Worm (Caenorhabditis elegans): ENCODE data around the gene dnj-18.

Gene dnj-18

DNA sequence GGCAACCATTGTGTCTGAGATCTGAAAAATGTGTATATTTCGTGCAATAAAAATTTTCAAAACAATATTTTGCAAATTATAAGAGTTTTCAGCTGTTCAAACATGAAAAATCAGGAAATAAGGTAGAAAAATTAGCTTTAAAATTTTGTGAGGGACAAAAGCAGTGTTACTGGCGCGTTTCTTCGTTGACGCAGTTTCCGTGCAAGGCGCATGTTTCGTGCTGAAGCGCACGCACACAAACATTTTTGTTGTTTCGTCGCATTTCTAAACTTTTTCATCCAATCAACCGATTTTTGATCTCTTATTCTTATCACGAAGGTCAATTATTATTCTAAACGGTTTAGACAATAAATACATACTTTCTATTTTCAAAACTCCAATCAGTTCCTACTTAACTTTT is 4.6 kb upstream of the dnj-18 start, which contains the start of gene nifk-1:
TSS of gene nifk-1 (minus strand) at position 27 of the 400 bp plus-strand sequence.
- TF ChIP-seq F22D6.2 (tag; optimal IDR thresholded peaks at IDR 0.05) (no peak), lsl-1 (GFP tag; optimal IDR thresholded peaks at IDR 0.05) (peak; percentile 66), nfyb-1 (GFP tag; IDR thresholded peaks at IDR 0.05) (peak; percentile 56; the same call in 1 of the 2 replicates), ZK185.1 (tag; optimal IDR thresholded peaks at IDR 0.05; ENCODE audit: poor library complexity, severe bottlenecking) (peak; percentile 7), pbrm-1 (GFP tag; IDR thresholded peaks at IDR 0.05) (0 out of 2 replicates have a peak, but pooled peaks have one; percentile 54), ceh-58 (GFP tag; IDR thresholded peaks at IDR 0.05) (no peak), ztf-22 (GFP tag; optimal IDR thresholded peaks at IDR 0.05) (no peak), ceh-91 (GFP tag; IDR thresholded peaks at IDR 0.05) (no peak), K12H6.12 (tag; optimal IDR thresholded peaks at IDR 0.05) (peak; percentile 22), nfya-1 (tag; optimal IDR thresholded peaks at IDR 0.05; ENCODE audit: borderline replicate concordance, insufficient read depth) (no peak), Y95B8A.8 (GFP tag; IDR thresholded peaks at IDR 0.05) (no peak), let-607 (tag; optimal IDR thresholded peaks at IDR 0.05) (peak in 1 of 2 experiments; percentile 22), athp-1 (tag; optimal IDR thresholded peaks at IDR 0.05) (no peak), pha-4 (tag; optimal IDR thresholded peaks at IDR 0.05) (no peak), hlh-26 (GFP tag; conservative IDR thresholded peaks at IDR 0.05) (no peak), F33H1.4 (GFP tag; IDR thresholded peaks at IDR 0.05) (peak; percentile 44), dox-1 (GFP tag; IDR thresholded peaks at IDR 0.05) (peak; percentile 84), let-526 (GFP tag; IDR thresholded peaks at IDR 0.05) (no peak), Y67H2A.10 (GFP tag; conservative IDR thresholded peaks at IDR 0.05) (no peak), B0336.3 (GFP tag; IDR thresholded peaks at IDR 0.05) (0 out of 2 replicates have a peak, but pooled peaks have one; percentile 28), sdz-38 (tag; optimal IDR thresholded peaks at IDR 0.05) (no peak), ztf-18 (tag; optimal IDR thresholded peaks at IDR 0.05) (peak; percentile 95), cebp-1 (GFP tag; IDR thresholded peaks at IDR 0.05) (no peak), cebp-1 (tag; optimal IDR thresholded peaks at IDR 0.05) (peak; percentile 58), F23B12.7 (tag; optimal IDR thresholded peaks at IDR 0.05; ENCODE audit: insufficient read depth) (peak; percentile 57), lin-40 (tag; optimal IDR thresholded peaks at IDR 0.05) (peak; percentile 55), dpl-1 (GFP tag; optimal IDR thresholded peaks at IDR 0.05) (peak; percentile 34), attf-5 (GFP tag; optimal IDR thresholded peaks at IDR 0.05) (peak; percentile 86), mcd-1 (GFP tag; IDR thresholded peaks at IDR 0.05) (peak; percentile 67), F37B4.10 (GFP tag; IDR thresholded peaks at IDR 0.05) (no peak), snpc-3.4 (tag; optimal IDR thresholded peaks at IDR 0.05) (peak; percentile 23), madf-3 (GFP tag; IDR thresholded peaks at IDR 0.05) (0 out of 2 replicates have a peak, but pooled peaks have one; percentile 14), ztf-3 (GFP tag; optimal IDR thresholded peaks at IDR 0.05) (no peak), lin-35 (GFP tag; optimal IDR thresholded peaks at IDR 0.05) (peak in 1 of 3 experiments; percentile 47), lin-54 (GFP tag; optimal IDR thresholded peaks at IDR 0.05) (peak; percentile 73), tlf-1 (GFP tag; optimal IDR thresholded peaks at IDR 0.05) (peak; percentile 3), efl-1 (GFP tag; optimal IDR thresholded peaks at IDR 0.05) (peak; percentile 56), D2030.7 (GFP tag; IDR thresholded peaks at IDR 0.05) (no peak), madf-6 (GFP tag; IDR thresholded peaks at IDR 0.05) (peak; percentile 65), nhr-27 (tag; optimal IDR thresholded peaks at IDR 0.05) (no peak), snpc-4 (GFP tag; optimal IDR thresholded peaks at IDR 0.05) (no peak), snpc-4 (tag; optimal IDR thresholded peaks at IDR 0.05) (peak in 3 of 4 experiments; percentile 28 to 69 (median 68)), nhr-80 (tag; optimal IDR thresholded peaks at IDR 0.05) (peak; percentile 79), ccch-3 (GFP tag; optimal IDR thresholded peaks at IDR 0.05) (no peak), xnd-1 (tag; optimal IDR thresholded peaks at IDR 0.05) (no peak), tbp1 (GFP tag; optimal IDR thresholded peaks at IDR 0.05) (peak; percentile 46)

All from whole organism, young adult.